Worm (Caenorhabditis elegans) whole organism, L3 larva: ENCODE data around the gene F32D8.14.
A peak's percentile ranks its signal among the peaks of the same experiment; 100 is the strongest.

Source experiments
- R02D3.7 ChIP-seq: fragments of 150-350 bp; optimal IDR thresholded peaks from 2 replicates; lab custom pipeline; 2014; ENCODE audit warnings: missing biosample characterization, missing genetic modification characterization
- ZK546.5 ChIP-seq: sonication (generic microtip); optimal IDR thresholded peaks from 2 replicates; lab custom pipeline; 2017; ENCODE audit warnings: missing biosample characterization, missing genetic modification characterization
- aly-2 ChIP-seq: fragments of 150-350 bp; optimal IDR thresholded peaks from 2 replicates; lab custom pipeline; 2014; ENCODE audit warnings: missing biosample characterization, missing genetic modification characterization
- ama-1 ChIP-seq: fragments of 150-350 bp; optimal IDR thresholded peaks from 2 replicates; lab custom pipeline; 2018
- ceh-16 ChIP-seq: sonication (generic microtip); optimal IDR thresholded peaks from 2 replicates; lab custom pipeline; 2017; ENCODE audit warnings: missing biosample characterization, missing genetic modification characterization
- ceh-28 ChIP-seq: fragments of 150-350 bp; optimal IDR thresholded peaks from 2 replicates; lab custom pipeline; 2014; ENCODE audit warnings: missing biosample characterization, missing genetic modification reagents, missing genetic modification characterization
- ceh-82 ChIP-seq: fragments of 150-350 bp; optimal IDR thresholded peaks from 2 replicates; lab custom pipeline; 2014; ENCODE audit warnings: missing biosample characterization, missing genetic modification characterization
- ceh-9 ChIP-seq: sonication (generic microtip); optimal IDR thresholded peaks from 2 replicates; lab custom pipeline; 2018; ENCODE audit warnings: missing biosample characterization, missing genetic modification characterization
- daf-12 ChIP-seq: fragments of 150-350 bp; optimal IDR thresholded peaks from 2 replicates; lab custom pipeline; 2014; ENCODE audit warnings: missing biosample characterization, missing genetic modification reagents, missing genetic modification characterization
- egl-27 ChIP-seq: sonication (generic microtip); optimal IDR thresholded peaks from 4 replicates; lab custom pipeline; 2017; ENCODE audit warnings: missing biosample characterization, missing genetic modification reagents, missing genetic modification characterization
- egl-5 ChIP-seq: fragments of 150-350 bp; optimal IDR thresholded peaks from 2 replicates; lab custom pipeline; 2017; ENCODE audit warnings: missing biosample characterization, missing genetic modification reagents, missing genetic modification characterization, inconsistent platforms
- elt-1 ChIP-seq: fragments of 150-350 bp; optimal IDR thresholded peaks from 2 replicates; lab custom pipeline; 2014; ENCODE audit warnings: missing biosample characterization, missing genetic modification characterization
- elt-2 ChIP-seq: sonication (generic microtip); optimal IDR thresholded peaks from 2 replicates; lab custom pipeline; 2016; ENCODE audit warnings: missing genetic modification reagents, mild to moderate bottlenecking, missing genetic modification characterization, missing compliant biosample characterization
- elt-3 ChIP-seq, 3 experiments: fragments of 150-350 bp in 1 of 3; sonication (generic microtip) in 2 of 3; optimal IDR thresholded peaks; 2 replicates in 2 of 3; 4 replicates in 1 of 3; lab custom pipeline; 2014 to 2017; ENCODE audit warnings: missing biosample characterization in 3 of 3, missing genetic modification characterization in 3 of 3
- eor-1 ChIP-seq, 2 experiments: fragments of 150-350 bp; optimal IDR thresholded peaks; 2 replicates each; lab custom pipeline; 2014 to 2018; ENCODE audit warnings: missing biosample characterization in 2 of 2, missing genetic modification characterization in 2 of 2
- fkh-10 ChIP-seq: sonication (generic microtip); optimal IDR thresholded peaks from 2 replicates; lab custom pipeline; 2017; ENCODE audit warnings: missing biosample characterization, missing genetic modification reagents, missing genetic modification characterization
- fkh-2 ChIP-seq: fragments of 150-350 bp; optimal IDR thresholded peaks from 2 replicates; lab custom pipeline; 2014; ENCODE audit warnings: missing biosample characterization, missing genetic modification reagents, missing genetic modification characterization
- fos-1 ChIP-seq: fragments of 150-350 bp; optimal IDR thresholded peaks from 2 replicates; lab custom pipeline; 2014; ENCODE audit warnings: missing biosample characterization, missing genetic modification characterization
- hmg-11 ChIP-seq: sonication (generic microtip); optimal IDR thresholded peaks from 2 replicates; lab custom pipeline; 2016; ENCODE audit warnings: missing genetic modification characterization, missing compliant biosample characterization
- jun-1 ChIP-seq: fragments of 150-350 bp; optimal IDR thresholded peaks from 2 replicates; lab custom pipeline; 2014; ENCODE audit warnings: missing biosample characterization, missing genetic modification reagents, missing genetic modification characterization
- lin-15B ChIP-seq: fragments of 150-350 bp; optimal IDR thresholded peaks from 2 replicates; lab custom pipeline; 2014; ENCODE audit warnings: missing biosample characterization, missing genetic modification characterization
- lin-39 ChIP-seq: fragments of 150-350 bp; optimal IDR thresholded peaks from 2 replicates; lab custom pipeline; 2018; ENCODE audit warnings: missing biosample characterization, missing genetic modification reagents, missing genetic modification characterization
- lsy-12 ChIP-seq: sonication (generic microtip); optimal IDR thresholded peaks from 2 replicates; lab custom pipeline; 2016; ENCODE audit warnings: mild to moderate bottlenecking, missing genetic modification characterization, missing compliant biosample characterization
- mdl-1 ChIP-seq: fragments of 150-350 bp; optimal IDR thresholded peaks from 2 replicates; lab custom pipeline; 2014; ENCODE audit warnings: missing biosample characterization, missing genetic modification characterization
- mml-1 ChIP-seq: fragments of 150-350 bp; sonication (generic microtip); optimal IDR thresholded peaks from 3 replicates; lab custom pipeline; 2014; ENCODE audit warnings: missing biosample characterization, missing genetic modification characterization
- nfya-1 ChIP-seq: sonication (generic microtip); optimal IDR thresholded peaks from 2 replicates; lab custom pipeline; 2017; ENCODE audit warnings: missing genetic modification characterization, mild to moderate bottlenecking, missing compliant biosample characterization, antibody characterized with exemption, moderate library complexity; ENCODE audit not compliant: insufficient read depth
- nhr-11 ChIP-seq: fragments of 150-350 bp; optimal IDR thresholded peaks from 2 replicates; lab custom pipeline; 2014; ENCODE audit warnings: missing biosample characterization, missing genetic modification characterization
- nhr-12 ChIP-seq: fragments of 150-350 bp; optimal IDR thresholded peaks from 2 replicates; lab custom pipeline; 2014; ENCODE audit warnings: missing biosample characterization, missing genetic modification characterization
- nhr-23 ChIP-seq: fragments of 150-350 bp; optimal IDR thresholded peaks from 2 replicates; lab custom pipeline; 2014; ENCODE audit warnings: missing biosample characterization, missing genetic modification reagents, missing genetic modification characterization
- nhr-237 ChIP-seq: fragments of 150-350 bp; optimal IDR thresholded peaks from 2 replicates; lab custom pipeline; 2014; ENCODE audit warnings: missing biosample characterization, missing genetic modification characterization
- nhr-25 ChIP-seq: sonication (generic microtip); optimal IDR thresholded peaks from 2 replicates; lab custom pipeline; 2017; ENCODE audit warnings: missing biosample characterization, missing genetic modification characterization
- nhr-28 ChIP-seq: fragments of 150-350 bp; optimal IDR thresholded peaks from 2 replicates; lab custom pipeline; 2014; ENCODE audit warnings: missing biosample characterization, missing genetic modification characterization
- nhr-43 ChIP-seq: sonication (generic microtip); optimal IDR thresholded peaks from 2 replicates; lab custom pipeline; 2016; ENCODE audit warnings: mild to moderate bottlenecking, missing genetic modification characterization, missing compliant biosample characterization; ENCODE audit not compliant: poor library complexity, severe bottlenecking
- nhr-67 ChIP-seq: fragments of 150-350 bp; optimal IDR thresholded peaks from 2 replicates; lab custom pipeline; 2014; ENCODE audit warnings: missing biosample characterization, missing genetic modification characterization
- nhr-76 ChIP-seq: fragments of 150-350 bp; sonication (generic microtip); optimal IDR thresholded peaks from 5 replicates; lab custom pipeline; 2014; ENCODE audit warnings: missing biosample characterization, missing genetic modification characterization
- nhr-77 ChIP-seq: fragments of 150-350 bp; optimal IDR thresholded peaks from 2 replicates; lab custom pipeline; 2014; ENCODE audit warnings: missing biosample characterization, missing genetic modification characterization
- pha-4 ChIP-seq: fragments of 150-350 bp; optimal IDR thresholded peaks from 2 replicates; lab custom pipeline; 2014; ENCODE audit warnings: missing biosample characterization, missing genetic modification reagents, missing genetic modification characterization
- pqm-1 ChIP-seq: fragments of 150-350 bp; optimal IDR thresholded peaks from 2 replicates; lab custom pipeline; 2017; ENCODE audit warnings: missing biosample characterization, missing genetic modification characterization, inconsistent platforms
- sea-2 ChIP-seq: fragments of 150-350 bp; sonication (generic microtip); optimal IDR thresholded peaks from 4 replicates; lab custom pipeline; 2014; ENCODE audit warnings: missing biosample characterization, missing genetic modification reagents, missing genetic modification characterization
- skn-1 ChIP-seq: fragments of 150-350 bp; optimal IDR thresholded peaks from 2 replicates; lab custom pipeline; 2014; ENCODE audit warnings: missing biosample characterization, missing genetic modification characterization
- snpc-4 ChIP-seq: fragments of 150-350 bp; optimal IDR thresholded peaks from 2 replicates; lab custom pipeline; 2014; ENCODE audit warnings: missing biosample characterization, missing genetic modification characterization
- tbx-2 ChIP-seq: sonication (generic microtip); optimal IDR thresholded peaks from 2 replicates; lab custom pipeline; 2016; ENCODE audit warnings: mild to moderate bottlenecking, missing genetic modification characterization, missing compliant biosample characterization
- unc-39 ChIP-seq: sonication (generic microtip); optimal IDR thresholded peaks from 4 replicates; lab custom pipeline; 2017; ENCODE audit warnings: missing biosample characterization, missing genetic modification characterization
- unc-62 ChIP-seq: fragments of 150-350 bp; sonication (generic microtip); optimal IDR thresholded peaks from 4 replicates; lab custom pipeline; 2014; ENCODE audit warnings: missing biosample characterization, missing genetic modification reagents, missing genetic modification characterization
- zag-1 ChIP-seq: fragments of 150-350 bp; optimal IDR thresholded peaks from 2 replicates; lab custom pipeline; 2014; ENCODE audit warnings: missing biosample characterization, missing genetic modification characterization
- ztf-11 ChIP-seq: fragments of 150-350 bp; optimal IDR thresholded peaks from 2 replicates; lab custom pipeline; 2014; ENCODE audit warnings: missing biosample characterization, missing genetic modification characterization
- ztf-4 ChIP-seq: fragments of 150-350 bp; optimal IDR thresholded peaks from 2 replicates; lab custom pipeline; 2014; ENCODE audit warnings: missing biosample characterization, missing genetic modification characterization

F32D8.14 gene

ce11 chrV:10898629-10899028 lies 4.0 kb upstream of the F32D8.14 start:
- TF ChIP-seq nhr-12 (tag; lab: Kevin White, UChicago), result no peak
- peak; percentile 29 for TF ChIP-seq elt-1 (tag; lab: Kevin White, UChicago)
- TF ChIP-seq aly-2 (tag; lab: Kevin White, UChicago), result no peak
- no peak for TF ChIP-seq nhr-237 (tag; lab: Kevin White, UChicago)
- peak; percentile 54 for TF ChIP-seq nhr-25 (tag; lab: Kevin White, UChicago)
- TF ChIP-seq, all 47 proteins: peak for 2

- TF ChIP-seq nhr-23 (tag; lab: Kevin White, UChicago) (peak; percentile 1), mdl-1 (no peak)
Measured at ce11 chrV:10898107-10898506, 3.5 kb upstream of the F32D8.14 start, which contains the start of gene F32D8.7. F32D8.7 (plus strand) TSS chrV:10898435.

ce11 chrV:10897172-10897571 lies 2.6 kb upstream of the F32D8.14 start:
- TF ChIP-seq nhr-11 (tag; lab: Kevin White, UChicago), result peak; percentile 96
- TF ChIP-seq nhr-28 (tag; lab: Kevin White, UChicago), result peak; percentile 81
- TF ChIP-seq daf-12 (tag; lab: Kevin White, UChicago), result peak; percentile 65
- TF ChIP-seq elt-2 (tag; lab: Kevin White, UChicago), result peak; percentile 93
- peak; percentile 79 for TF ChIP-seq aly-2 (tag; lab: Kevin White, UChicago)
- no peak for TF ChIP-seq nhr-237 (tag; lab: Kevin White, UChicago)
- TF ChIP-seq nhr-23 (tag; lab: Kevin White, UChicago), result peak; percentile 100
- peak; percentile 99 for TF ChIP-seq lsy-12 (tag; lab: Kevin White, UChicago)
- peak; percentile 91 for TF ChIP-seq fkh-10 (GFP tag; lab: Kevin White, UChicago)
- peak; percentile 91 for TF ChIP-seq unc-62 (GFP tag; lab: Kevin White, UChicago)
- TF ChIP-seq pha-4 (tag; lab: Kevin White, UChicago), result peak; percentile 99
- TF ChIP-seq ceh-16 (tag; lab: Kevin White, UChicago), result peak; percentile 28
- TF ChIP-seq hmg-11, result peak; percentile 95
- peak; percentile 95 for TF ChIP-seq ceh-28 (tag; lab: Kevin White, UChicago)
- TF ChIP-seq lin-15B (tag; lab: Kevin White, UChicago), result peak; percentile 99
- TF ChIP-seq elt-1 (tag; lab: Kevin White, UChicago), result peak; percentile 92
- TF ChIP-seq zag-1, result peak; percentile 89
- no peak for TF ChIP-seq nhr-12 (tag; lab: Kevin White, UChicago)
- TF ChIP-seq mml-1 (tag; lab: Kevin White, UChicago), result no peak
- peak; percentile 96 for TF ChIP-seq ceh-82 (tag; lab: Kevin White, UChicago)
- TF ChIP-seq ceh-9 (tag; lab: Kevin White, UChicago), result peak; percentile 11
- peak; percentile 92 for TF ChIP-seq pqm-1
- peak; percentile 91 for TF ChIP-seq ama-1 (lab: Kevin White, UChicago)
- peak; percentile 95 for TF ChIP-seq skn-1 (tag; lab: Kevin White, UChicago)
- TF ChIP-seq lin-39 (tag; lab: Kevin White, UChicago), result peak; percentile 98
- peak; percentile 94 for TF ChIP-seq R02D3.7 (tag; lab: Kevin White, UChicago)
- peak; percentile 98 for TF ChIP-seq nfya-1
- peak in 1 of 2 experiments; percentile 9 for TF ChIP-seq eor-1 (tag; optimal IDR thresholded peaks at IDR 0.05; lab: Kevin White, UChicago)
- TF ChIP-seq sea-2 (GFP tag; lab: Kevin White, UChicago), result peak; percentile 53
- peak; percentile 96 for TF ChIP-seq snpc-4 (tag; lab: Kevin White, UChicago)
- TF ChIP-seq egl-5, result peak; percentile 97
- peak; percentile 100 for TF ChIP-seq ZK546.5
- no peak for TF ChIP-seq unc-39 (tag; lab: Kevin White, UChicago)
- TF ChIP-seq mdl-1, result peak; percentile 69
- TF ChIP-seq nhr-67 (tag; lab: Kevin White, UChicago), result peak; percentile 48
- TF ChIP-seq nhr-77 (tag; lab: Kevin White, UChicago), result peak; percentile 95
- TF ChIP-seq ztf-11 (tag; lab: Kevin White, UChicago), result no peak
- peak; percentile 74 for TF ChIP-seq egl-27 (tag; lab: Kevin White, UChicago)
- TF ChIP-seq elt-3 (tag; optimal IDR thresholded peaks at IDR 0.05; lab: Kevin White, UChicago), result peak; percentile 67 to 96 (median 72)
- TF ChIP-seq nhr-25 (tag; lab: Kevin White, UChicago), result peak; percentile 100
- TF ChIP-seq jun-1 (tag; lab: Kevin White, UChicago), result peak; percentile 97
- peak; percentile 99 for TF ChIP-seq nhr-43 (tag; lab: Kevin White, UChicago)
- peak; percentile 85 for TF ChIP-seq fos-1
- peak; percentile 87 for TF ChIP-seq nhr-76
- peak; percentile 90 for TF ChIP-seq ztf-4 (tag; lab: Kevin White, UChicago)
- TF ChIP-seq fkh-2, result peak; percentile 59
- TF ChIP-seq tbx-2 (tag; lab: Kevin White, UChicago), result peak; percentile 96
